Worm (Caenorhabditis elegans) whole organism, L1 larva: Measurements from ENCODE around the gene K09D9.1.

Source experiments
- C16A3.4 ChIP-seq: fragments of 150-350 bp; optimal IDR thresholded peaks from 2 replicates; lab custom pipeline; 2014; ENCODE audit warnings: missing biosample characterization, missing genetic modification characterization
- C34B4.2 ChIP-seq: sonication (generic microtip); optimal IDR thresholded peaks from 2 replicates; lab custom pipeline; 2017; ENCODE audit warnings: mild to moderate bottlenecking, missing genetic modification characterization, missing compliant biosample characterization
- F16B12.6 ChIP-seq: fragments of 150-350 bp; optimal IDR thresholded peaks from 2 replicates; lab custom pipeline; 2014; ENCODE audit warnings: missing biosample characterization, missing genetic modification characterization
- alr-1 ChIP-seq: fragments of 200-800 bp; sonication (Bioruptor generic); optimal IDR thresholded peaks from 2 replicates; lab custom pipeline; 2018; ENCODE audit warnings: borderline replicate concordance, mild to moderate bottlenecking, missing genetic modification characterization, missing compliant biosample characterization
- ama-1 ChIP-seq: fragments of 150-350 bp; optimal IDR thresholded peaks from 2 replicates; lab custom pipeline; 2014
- blmp-1 ChIP-seq: fragments of 150-350 bp; optimal IDR thresholded peaks from 2 replicates; lab custom pipeline; 2014; ENCODE audit warnings: missing biosample characterization, missing genetic modification characterization
- ceh-63 ChIP-seq: fragments of 200-800 bp; sonication (Bioruptor generic); optimal IDR thresholded peaks from 2 replicates; lab custom pipeline; 2018; ENCODE audit warnings: mild to moderate bottlenecking, missing genetic modification characterization, missing compliant biosample characterization
- ceh-8 ChIP-seq: fragments of 200-800 bp; sonication (Bioruptor generic); optimal IDR thresholded peaks from 2 replicates; lab custom pipeline; 2018; ENCODE audit warnings: mild to moderate bottlenecking, missing genetic modification characterization, moderate library complexity, missing compliant biosample characterization
- ceh-88 ChIP-seq: fragments of 200-800 bp; sonication (Bioruptor generic); IDR thresholded peaks from 2 replicates; pipeline ENCODE4 v1.3.6; 2022; ENCODE audit warnings: missing genetic modification characterization, missing compliant biosample characterization
- ceh-90 ChIP-seq: sonication (generic microtip); optimal IDR thresholded peaks from 2 replicates; lab custom pipeline; 2016; ENCODE audit warnings: missing genetic modification characterization, missing compliant biosample characterization
- dpl-1 ChIP-seq, 3 experiments: fragments of 150-350 bp in 2 of 3; sonication (generic microtip) in 1 of 3; optimal IDR thresholded peaks; 2 replicates each; lab custom pipeline; 2014 to 2017; ENCODE audit warnings: missing biosample characterization in 3 of 3, missing genetic modification characterization in 3 of 3, missing genetic modification reagents in 3 of 3
- dsc-1 ChIP-seq: sonication (generic microtip); optimal IDR thresholded peaks from 2 replicates; lab custom pipeline; 2016; ENCODE audit warnings: mild to moderate bottlenecking, missing genetic modification characterization, missing compliant biosample characterization
- efl-1 ChIP-seq, 4 experiments: fragments of 150-350 bp; optimal IDR thresholded peaks in 3 of 4; peaks in 1 of 4; 1 replicate in 1 of 4; 2 replicates in 3 of 4; lab custom pipeline; 2014; ENCODE audit warnings: missing biosample characterization in 2 of 4, missing genetic modification characterization in 2 of 4, missing genetic modification reagents in 2 of 4
- elt-3 ChIP-seq, 6 experiments: fragments of 150-350 bp in 1 of 6; sonication (generic microtip); optimal IDR thresholded peaks; 2 replicates each; lab custom pipeline; 2017 to 2018; ENCODE audit warnings: missing biosample characterization in 6 of 6, missing genetic modification characterization in 6 of 6, inconsistent platforms in 1 of 6
- ets-5 ChIP-seq: fragments of 200-800 bp; sonication (Bioruptor generic); IDR thresholded peaks from 2 replicates; pipeline ENCODE4 v1.3.6; 2022; ENCODE audit warnings: missing genetic modification characterization, missing compliant biosample characterization
- fos-1 ChIP-seq: fragments of 150-350 bp; optimal IDR thresholded peaks from 2 replicates; lab custom pipeline; 2014; ENCODE audit warnings: missing biosample characterization, missing genetic modification characterization
- grh-1 ChIP-seq: fragments of 200-800 bp; sonication (Bioruptor generic); IDR thresholded peaks from 2 replicates; pipeline ENCODE4 v1.3.6; 2022; ENCODE audit warnings: missing genetic modification reagents, missing genetic modification characterization, missing compliant biosample characterization
- hlh-17 ChIP-seq: fragments of 200-800 bp; sonication (Bioruptor generic); optimal IDR thresholded peaks from 2 replicates; lab custom pipeline; 2018; ENCODE audit warnings: missing genetic modification characterization, mild to moderate bottlenecking, missing compliant biosample characterization, moderate library complexity, borderline replicate concordance
- hlh-4 ChIP-seq: sonication (generic microtip); optimal IDR thresholded peaks from 2 replicates; lab custom pipeline; 2016; ENCODE audit warnings: mild to moderate bottlenecking, missing genetic modification characterization, missing compliant biosample characterization
- irx-1 ChIP-seq: sonication (generic microtip); optimal IDR thresholded peaks from 2 replicates; lab custom pipeline; 2016; ENCODE audit warnings: missing genetic modification characterization, missing compliant biosample characterization
- lin-13 ChIP-seq: fragments of 150-350 bp; optimal IDR thresholded peaks from 2 replicates; lab custom pipeline; 2014; ENCODE audit warnings: missing biosample characterization, missing genetic modification reagents, missing genetic modification characterization
- lin-14 ChIP-seq: fragments of 200-800 bp; sonication (Bioruptor generic); optimal IDR thresholded peaks from 2 replicates; lab custom pipeline; 2018; ENCODE audit warnings: mild to moderate bottlenecking, missing genetic modification characterization, moderate library complexity, missing compliant biosample characterization
- lin-15B ChIP-seq: fragments of 150-350 bp; sonication (generic microtip); optimal IDR thresholded peaks from 3 replicates; lab custom pipeline; 2014; ENCODE audit warnings: missing biosample characterization, missing genetic modification characterization
- lin-35 ChIP-seq, 2 experiments: fragments of 150-350 bp; optimal IDR thresholded peaks; 2 replicates each; lab custom pipeline; 2014; ENCODE audit warnings: missing biosample characterization in 2 of 2, missing genetic modification characterization in 2 of 2, missing genetic modification reagents in 2 of 2
- lin-39 ChIP-seq: fragments of 150-350 bp; optimal IDR thresholded peaks from 2 replicates; lab custom pipeline; 2014; ENCODE audit warnings: missing biosample characterization, missing genetic modification reagents, missing genetic modification characterization
- lsy-2 ChIP-seq, 2 experiments: fragments of 150-350 bp; optimal IDR thresholded peaks; 2 replicates each; lab custom pipeline; 2014; ENCODE audit warnings: missing biosample characterization in 2 of 2, missing genetic modification characterization in 2 of 2
- mab-9 ChIP-seq: fragments of 200-800 bp; sonication (Bioruptor generic); IDR thresholded peaks from 2 replicates; pipeline ENCODE4 v1.3.6; 2022; ENCODE audit warnings: missing genetic modification reagents, missing genetic modification characterization, missing compliant biosample characterization
- mdl-1 ChIP-seq, 2 experiments: fragments of 150-350 bp; optimal IDR thresholded peaks; 2 replicates each; lab custom pipeline; 2014 to 2017; ENCODE audit warnings: missing biosample characterization in 2 of 2, missing genetic modification characterization in 2 of 2, inconsistent platforms in 1 of 2
- nhr-19 ChIP-seq: fragments of 200-800 bp; sonication (Bioruptor generic); conservative IDR thresholded peaks from 2 replicates; pipeline ENCODE4 v1.3.6; 2022; ENCODE audit warnings: missing genetic modification characterization, missing compliant biosample characterization
- nhr-20 ChIP-seq: sonication (generic microtip); optimal IDR thresholded peaks from 2 replicates; lab custom pipeline; 2016; ENCODE audit warnings: mild to moderate bottlenecking, missing genetic modification characterization, missing compliant biosample characterization
- nhr-28 ChIP-seq: fragments of 150-350 bp; optimal IDR thresholded peaks from 2 replicates; lab custom pipeline; 2014; ENCODE audit warnings: missing biosample characterization, missing genetic modification characterization
- nhr-71 ChIP-seq: sonication (generic microtip); optimal IDR thresholded peaks from 2 replicates; lab custom pipeline; 2016; ENCODE audit warnings: mild to moderate bottlenecking, missing genetic modification characterization, moderate library complexity, missing compliant biosample characterization
- nhr-76 ChIP-seq: sonication (generic microtip); optimal IDR thresholded peaks from 2 replicates; lab custom pipeline; 2017; ENCODE audit warnings: missing biosample characterization, missing genetic modification characterization
- nhr-77 ChIP-seq: fragments of 150-350 bp; optimal IDR thresholded peaks from 2 replicates; lab custom pipeline; 2014; ENCODE audit warnings: missing biosample characterization, missing genetic modification characterization
- nhr-85 ChIP-seq: sonication (generic microtip); peaks from one replicate; lab custom pipeline; 2016; ENCODE audit warnings: missing genetic modification characterization, inconsistent platforms, missing compliant biosample characterization
- nhr-90 ChIP-seq: sonication (generic microtip); optimal IDR thresholded peaks from 2 replicates; lab custom pipeline; 2016; ENCODE audit warnings: mild to moderate bottlenecking, missing genetic modification characterization, missing compliant biosample characterization; ENCODE audit not compliant: poor library complexity
- pqm-1 ChIP-seq: sonication (generic microtip); optimal IDR thresholded peaks from 3 replicates; lab custom pipeline; 2017; ENCODE audit warnings: missing biosample characterization, missing genetic modification characterization
- skn-1 ChIP-seq: fragments of 150-350 bp; optimal IDR thresholded peaks from 2 replicates; lab custom pipeline; 2014; ENCODE audit warnings: missing biosample characterization, missing genetic modification characterization
- snu-23 ChIP-seq: sonication (generic microtip); optimal IDR thresholded peaks from 2 replicates; lab custom pipeline; 2016; ENCODE audit warnings: missing genetic modification characterization, missing compliant biosample characterization
- sox-4 ChIP-seq: sonication (generic microtip); optimal IDR thresholded peaks from 2 replicates; lab custom pipeline; 2016; ENCODE audit warnings: missing genetic modification characterization, missing compliant biosample characterization
- sptf-1 ChIP-seq: fragments of 150-350 bp; optimal IDR thresholded peaks from 2 replicates; lab custom pipeline; 2014; ENCODE audit warnings: missing biosample characterization, missing genetic modification characterization
- sup-37 ChIP-seq: fragments of 200-800 bp; sonication (Bioruptor generic); optimal IDR thresholded peaks from 2 replicates; lab custom pipeline; 2018; ENCODE audit warnings: mild to moderate bottlenecking, missing genetic modification characterization, missing compliant biosample characterization
- tbx-2 ChIP-seq: sonication (generic microtip); optimal IDR thresholded peaks from 2 replicates; lab custom pipeline; 2016; ENCODE audit warnings: missing genetic modification characterization, missing compliant biosample characterization
- unc-30 ChIP-seq: sonication (generic microtip); optimal IDR thresholded peaks from 2 replicates; lab custom pipeline; 2017; ENCODE audit warnings: missing biosample characterization, missing genetic modification characterization
- unc-62 ChIP-seq: fragments of 150-350 bp; optimal IDR thresholded peaks from 2 replicates; lab custom pipeline; 2014; ENCODE audit warnings: missing biosample characterization, missing genetic modification reagents, missing genetic modification characterization
- unc-98 ChIP-seq: fragments of 200-800 bp; sonication (Bioruptor generic); IDR thresholded peaks from 2 replicates; pipeline ENCODE4 v1.3.6; 2022; ENCODE audit warnings: missing genetic modification characterization, missing compliant biosample characterization
- vab-15 ChIP-seq: sonication (generic microtip); optimal IDR thresholded peaks from 2 replicates; lab custom pipeline; 2017; ENCODE audit warnings: missing genotype, mild to moderate bottlenecking, missing genetic modification characterization, missing compliant biosample characterization

Gene K09D9.1

DNA sequence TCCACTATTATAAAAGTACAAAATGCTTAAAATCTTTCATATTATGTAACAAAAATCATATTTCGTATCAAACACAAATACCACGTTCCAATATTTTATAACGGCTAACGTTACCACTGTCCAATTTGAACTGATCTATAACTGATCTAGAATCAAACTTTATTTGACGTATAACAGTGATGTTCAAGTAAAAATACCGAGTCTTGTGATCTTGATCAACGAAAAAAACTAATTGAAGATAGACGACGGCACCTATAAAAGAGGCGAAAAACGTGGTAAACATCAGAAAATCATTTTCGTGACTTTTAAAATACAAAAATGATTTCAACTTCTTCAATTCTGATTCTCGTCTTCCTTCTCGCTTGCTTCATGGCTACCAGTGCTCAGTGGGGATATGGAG lies 37.2 kb upstream of the K09D9.1 start, which contains the start of gene nlp-28 (continued):
- peak; percentile 54 for TF ChIP-seq nhr-20
- no peak for TF ChIP-seq alr-1 (tag; lab: Kevin White, UChicago)
- TF ChIP-seq unc-98: no peak
- peak; percentile 41 for TF ChIP-seq lin-14
- TF ChIP-seq lin-13 (GFP tag; lab: Kevin White, UChicago): no peak
- no peak for TF ChIP-seq fos-1 (tag; lab: Kevin White, UChicago)
- peak; percentile 19 for TF ChIP-seq snu-23
- TF ChIP-seq skn-1 (tag; lab: Kevin White, UChicago): no peak
- no peak for TF ChIP-seq sptf-1 (tag; lab: Kevin White, UChicago)
- TF ChIP-seq C16A3.4: no peak
- no peak for TF ChIP-seq C34B4.2 (tag; lab: Kevin White, UChicago)
- TF ChIP-seq lin-39 (tag; lab: Kevin White, UChicago): no peak

ce11 chrV:3989070-3989469 lies 35.8 kb upstream of the K09D9.1 start, which contains the start of gene nlp-27:
Gene nlp-27 (plus strand): TSS chrV:3989378.
- TF ChIP-seq nhr-20 (peak; percentile 27), nhr-90 (tag; lab: Kevin White, UChicago) (peak; percentile 9), ceh-90 (no peak), sup-37 (GFP tag; lab: Kevin White, UChicago) (no peak), lin-14 (peak; percentile 18), nhr-85 (peak; percentile 83), elt-3 (tag; optimal IDR thresholded peaks at IDR 0.05; lab: Kevin White, UChicago) (peak in 2 of 6 experiments; percentile 16 to 42), dpl-1 (GFP tag; optimal IDR thresholded peaks at IDR 0.05; lab: Kevin White, UChicago) (no peak), nhr-71 (tag; lab: Kevin White, UChicago) (peak; percentile 4), efl-1 (optimal IDR thresholded peaks at IDR 0.05; lab: Kevin White, UChicago) (no peak), efl-1 (GFP tag; optimal IDR thresholded peaks at IDR 0.05 in 1 of 2; lab: Kevin White, UChicago) (peak in 1 of 2 experiments; percentile 49), blmp-1 (tag; lab: Kevin White, UChicago) (peak; percentile 36), C16A3.4 (no peak)

DNA sequence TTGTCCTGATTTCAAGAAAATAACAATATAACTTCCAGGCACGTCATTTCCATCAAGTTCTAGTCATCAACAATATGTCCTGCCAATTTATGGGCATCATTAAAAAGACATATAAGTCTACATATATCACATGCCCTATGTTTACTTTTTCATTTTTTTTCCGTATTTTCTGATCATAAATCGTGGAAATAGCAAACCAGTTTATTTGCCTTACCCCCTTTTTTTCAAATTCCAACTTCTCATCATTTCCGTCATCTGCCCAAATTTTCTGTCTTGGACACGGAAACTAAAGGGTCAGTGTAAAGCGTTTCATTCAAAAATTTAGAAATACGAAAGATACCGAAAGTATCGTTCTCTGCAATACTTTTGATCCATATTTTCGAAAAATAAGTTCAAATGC lies 32.5 kb upstream of the K09D9.1 start:
- TF ChIP-seq pqm-1 (tag; lab: Kevin White, UChicago) (no peak), ceh-88 (GFP tag; lab: Robert Waterston, UW) (no peak), blmp-1 (tag; lab: Kevin White, UChicago) (no peak), elt-3 (tag; optimal IDR thresholded peaks at IDR 0.05; lab: Kevin White, UChicago) (peak in 1 of 6 experiments; percentile 37), hlh-4 (no peak), lsy-2 (tag; optimal IDR thresholded peaks at IDR 0.05; lab: Kevin White, UChicago) (no peak), skn-1 (tag; lab: Kevin White, UChicago) (no peak), unc-62 (GFP tag; lab: Kevin White, UChicago) (no peak), dpl-1 (GFP tag; optimal IDR thresholded peaks at IDR 0.05; lab: Kevin White, UChicago) (no peak), efl-1 (optimal IDR thresholded peaks at IDR 0.05; lab: Kevin White, UChicago) (no peak), efl-1 (GFP tag; optimal IDR thresholded peaks at IDR 0.05 in 1 of 2; lab: Kevin White, UChicago) (peak in 1 of 2 experiments; percentile 56), sup-37 (GFP tag; lab: Kevin White, UChicago) (no peak), snu-23 (no peak), alr-1 (tag; lab: Kevin White, UChicago) (no peak), mab-9 (GFP tag; lab: Robert Waterston, UW) (no peak), ama-1 (lab: Kevin White, UChicago) (no peak), irx-1 (tag; lab: Kevin White, UChicago) (no peak), ceh-63 (no peak), unc-30 (tag; lab: Kevin White, UChicago) (no peak), dsc-1 (no peak), nhr-77 (tag; lab: Kevin White, UChicago) (no peak), mdl-1 (tag; optimal IDR thresholded peaks at IDR 0.05; lab: Kevin White, UChicago) (no peak), nhr-28 (tag; lab: Kevin White, UChicago) (no peak), F16B12.6 (no peak), lin-35 (GFP tag; optimal IDR thresholded peaks at IDR 0.05; lab: Kevin White, UChicago) (peak in 1 of 2 experiments; percentile 48), hlh-17 (GFP tag; lab: Kevin White, UChicago) (no peak), nhr-20 (peak; percentile 56), nhr-76 (tag; lab: Kevin White, UChicago) (no peak), nhr-85 (peak; percentile 86), ceh-8 (GFP tag; lab: Kevin White, UChicago) (no peak), ets-5 (no peak), vab-15 (tag; lab: Kevin White, UChicago) (no peak), nhr-19 (GFP tag; lab: Robert Waterston, UW) (no peak), nhr-71 (tag; lab: Kevin White, UChicago) (peak; percentile 47), sox-4 (no peak), grh-1 (peak; percentile 58), lin-15B (tag; lab: Kevin White, UChicago) (no peak), lin-39 (tag; lab: Kevin White, UChicago) (no peak), C16A3.4 (no peak), tbx-2 (tag; lab: Kevin White, UChicago) (peak; percentile 21)
